Fruit fly (Drosophila melanogaster): ENCODE data around the gene CG31624.

DNA sequence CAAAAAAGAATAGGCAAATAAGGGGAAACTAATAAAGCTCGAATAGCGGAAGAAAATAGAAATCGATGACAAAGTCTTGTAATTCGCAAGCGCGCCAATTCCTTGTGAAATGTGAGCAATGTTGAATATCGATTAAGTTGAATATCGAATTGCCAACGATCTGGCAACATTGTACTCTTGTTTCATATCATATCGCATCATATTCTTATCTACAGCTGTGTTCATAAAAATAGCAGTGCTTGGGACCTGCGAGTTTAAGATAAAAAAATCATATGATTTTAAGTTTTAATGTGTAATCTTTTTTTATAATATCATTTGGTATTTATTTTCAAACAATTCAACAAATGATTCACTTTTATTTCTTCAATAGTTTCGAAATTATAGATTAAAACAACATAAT is 51.1 kb downstream of the CG31624 start:
- TF ChIP-seq YL-1 (GFP tag; optimal IDR thresholded peaks at IDR 0.05) = no peak
- no peak for TF ChIP-seq H2.0 (GFP tag; IDR thresholded peaks at IDR 0.05)
- no peak for TF ChIP-seq CG1024 (GFP tag; IDR thresholded peaks at IDR 0.05)
- TF ChIP-seq CG8281 (tag; optimal IDR thresholded peaks at IDR 0.05) = no peak
- TF ChIP-seq cg (GFP tag; optimal IDR thresholded peaks at IDR 0.05) = no peak
- TF ChIP-seq Dek (tag; optimal IDR thresholded peaks at IDR 0.05) = peak; percentile 32
- peak; percentile 10 for TF ChIP-seq Hsf (GFP tag; optimal IDR thresholded peaks at IDR 0.05)
- TF ChIP-seq CG15479 (GFP tag; optimal IDR thresholded peaks at IDR 0.05) = no peak
- TF ChIP-seq hth (optimal IDR thresholded peaks at IDR 0.05) = no peak
- TF ChIP-seq HLH3B (GFP tag; IDR thresholded peaks at IDR 0.05) = peak; percentile 66; the same call in 1 of the 2 replicates
